Worm (Caenorhabditis elegans) whole organism, L2 larva: ENCODE data around the gene neg-1.
"Not testable (repeated sequence)": the region's sequence is repeated elsewhere in the genome, so short reads cannot be mapped to it uniquely, and the experiment has no call there.

Experiments
- C34F6.9 ChIP-seq: fragments of 150-350 bp; optimal IDR thresholded peaks from 2 replicates; lab custom pipeline; 2014; ENCODE audit warnings: missing biosample characterization, missing genetic modification characterization
- F13H6.1 ChIP-seq: sonication (generic microtip); optimal IDR thresholded peaks from 2 replicates; lab custom pipeline; 2016; ENCODE audit warnings: missing genetic modification characterization, missing compliant biosample characterization
- R02D3.7 ChIP-seq: fragments of 150-350 bp; optimal IDR thresholded peaks from 2 replicates; lab custom pipeline; 2014; ENCODE audit warnings: missing biosample characterization, missing genetic modification characterization
- Y55F3AM.14 ChIP-seq: fragments of 200-800 bp; sonication (Bioruptor generic); optimal IDR thresholded peaks from 2 replicates; lab custom pipeline; 2018; ENCODE audit warnings: mild to moderate bottlenecking, missing genetic modification characterization, missing compliant biosample characterization
- alr-1 ChIP-seq: fragments of 150-350 bp; optimal IDR thresholded peaks from 2 replicates; lab custom pipeline; 2014; ENCODE audit warnings: missing biosample characterization, missing genetic modification characterization
- aly-2 ChIP-seq: fragments of 150-350 bp; optimal IDR thresholded peaks from 2 replicates; lab custom pipeline; 2014; ENCODE audit warnings: missing biosample characterization, missing genetic modification characterization
- ama-1 ChIP-seq: fragments of 150-350 bp; optimal IDR thresholded peaks from 2 replicates; lab custom pipeline; 2018; ENCODE audit warnings: inconsistent platforms
- ceh-82 ChIP-seq: fragments of 150-350 bp; optimal IDR thresholded peaks from 2 replicates; lab custom pipeline; 2014; ENCODE audit warnings: missing biosample characterization, missing genetic modification characterization
- dmd-4 ChIP-seq: sonication (generic microtip); optimal IDR thresholded peaks from 2 replicates; lab custom pipeline; 2017; ENCODE audit warnings: missing biosample characterization, missing genetic modification characterization
- elt-1 ChIP-seq: fragments of 150-350 bp; optimal IDR thresholded peaks from 2 replicates; lab custom pipeline; 2014; ENCODE audit warnings: missing biosample characterization, missing genetic modification characterization
- gmeb-1 ChIP-seq: fragments of 150-350 bp; optimal IDR thresholded peaks from 2 replicates; lab custom pipeline; 2014; ENCODE audit warnings: missing biosample characterization, missing genetic modification characterization
- lin-11 ChIP-seq: fragments of 150-350 bp; sonication (generic microtip); optimal IDR thresholded peaks from 2 replicates; lab custom pipeline; 2014; ENCODE audit warnings: missing biosample characterization, missing genetic modification characterization, inconsistent platforms, mixed read lengths
- lin-13 ChIP-seq: fragments of 150-350 bp; optimal IDR thresholded peaks from 2 replicates; lab custom pipeline; 2014; ENCODE audit warnings: missing biosample characterization, missing genetic modification reagents, missing genetic modification characterization
- lin-39 ChIP-seq: fragments of 150-350 bp; optimal IDR thresholded peaks from 2 replicates; lab custom pipeline; 2014; ENCODE audit warnings: missing biosample characterization, missing genetic modification reagents, missing genetic modification characterization
- mbf-1 ChIP-seq: sonication (generic microtip); optimal IDR thresholded peaks from 2 replicates; lab custom pipeline; 2017; ENCODE audit warnings: missing biosample characterization, missing genetic modification characterization
- mdl-1 ChIP-seq, 2 experiments: fragments of 150-350 bp in 1 of 2; sonication (generic microtip) in 1 of 2; optimal IDR thresholded peaks; 2 replicates each; lab custom pipeline; 2017; ENCODE audit warnings: missing biosample characterization in 2 of 2, missing genetic modification characterization in 2 of 2
- nhr-10 ChIP-seq: sonication (generic microtip); optimal IDR thresholded peaks from 2 replicates; lab custom pipeline; 2017; ENCODE audit warnings: missing biosample characterization, missing genetic modification characterization
- nhr-11 ChIP-seq: fragments of 150-350 bp; optimal IDR thresholded peaks from 2 replicates; lab custom pipeline; 2014; ENCODE audit warnings: missing biosample characterization, missing genetic modification characterization
- nhr-12 ChIP-seq: fragments of 150-350 bp; optimal IDR thresholded peaks from 2 replicates; lab custom pipeline; 2014; ENCODE audit warnings: missing biosample characterization, missing genetic modification characterization
- nhr-129 ChIP-seq: fragments of 150-350 bp; optimal IDR thresholded peaks from 2 replicates; lab custom pipeline; 2014; ENCODE audit warnings: missing biosample characterization, missing genetic modification characterization
- nhr-21 ChIP-seq: fragments of 150-350 bp; optimal IDR thresholded peaks from 2 replicates; lab custom pipeline; 2014; ENCODE audit warnings: missing biosample characterization, missing genetic modification characterization
- nhr-23 ChIP-seq: fragments of 150-350 bp; optimal IDR thresholded peaks from 2 replicates; lab custom pipeline; 2014; ENCODE audit warnings: missing biosample characterization, missing genetic modification reagents, missing genetic modification characterization
- nhr-237 ChIP-seq: fragments of 150-350 bp; optimal IDR thresholded peaks from 2 replicates; lab custom pipeline; 2014; ENCODE audit warnings: missing biosample characterization, missing genetic modification characterization
- nhr-25 ChIP-seq: fragments of 150-350 bp; sonication (generic microtip); optimal IDR thresholded peaks from 3 replicates; lab custom pipeline; 2014; ENCODE audit warnings: missing biosample characterization, missing genetic modification characterization
- nhr-6 ChIP-seq: fragments of 150-350 bp; optimal IDR thresholded peaks from 2 replicates; lab custom pipeline; 2014; ENCODE audit warnings: missing biosample characterization, missing genetic modification characterization
- nhr-77 ChIP-seq: fragments of 150-350 bp; optimal IDR thresholded peaks from 2 replicates; lab custom pipeline; 2014; ENCODE audit warnings: missing biosample characterization, missing genetic modification characterization
- peb-1 ChIP-seq: fragments of 150-350 bp; optimal IDR thresholded peaks from 2 replicates; lab custom pipeline; 2014; ENCODE audit warnings: missing biosample characterization, missing genetic modification characterization
- sma-3 ChIP-seq: sonication (generic microtip); optimal IDR thresholded peaks from 2 replicates; lab custom pipeline; 2016; ENCODE audit warnings: missing genetic modification reagents, missing genetic modification characterization, missing compliant biosample characterization
- unc-39 ChIP-seq: fragments of 150-350 bp; optimal IDR thresholded peaks from 2 replicates; lab custom pipeline; 2014; ENCODE audit warnings: missing biosample characterization, missing genetic modification characterization
- unc-55 ChIP-seq: fragments of 150-350 bp; sonication (generic microtip); optimal IDR thresholded peaks from 3 replicates; lab custom pipeline; 2014; ENCODE audit warnings: missing biosample characterization, missing genetic modification reagents, missing genetic modification characterization
- zag-1 ChIP-seq: fragments of 150-350 bp; optimal IDR thresholded peaks from 2 replicates; lab custom pipeline; 2014; ENCODE audit warnings: missing biosample characterization, missing genetic modification characterization
- ztf-1 ChIP-seq: fragments of 200-800 bp; sonication (Bioruptor generic); conservative IDR thresholded peaks from 2 replicates; pipeline ENCODE4 v1.3.6; 2022; ENCODE audit warnings: missing genetic modification characterization, missing compliant biosample characterization
- ztf-11 ChIP-seq: sonication (generic microtip); optimal IDR thresholded peaks from 2 replicates; lab custom pipeline; 2017; ENCODE audit warnings: missing biosample characterization, missing genetic modification characterization

neg-1 gene

ce11 chrV:4346325-4346724, 28.3 kb downstream of the neg-1 start, which contains the start of gene hpo-18:
TSS of gene hpo-18 (minus strand) at chrV:4346425.
- TF ChIP-seq nhr-6 (tag; lab: Kevin White, UChicago) (no peak), nhr-12 (tag; lab: Kevin White, UChicago) (no peak), nhr-25 (tag; lab: Kevin White, UChicago) (no peak), ztf-1 (GFP tag; lab: Robert Waterston, UW) (no peak), nhr-11 (tag; lab: Kevin White, UChicago) (no peak), nhr-23 (tag; lab: Kevin White, UChicago) (no peak), dmd-4 (no peak), mdl-1 (tag; optimal IDR thresholded peaks at IDR 0.05; lab: Kevin White, UChicago) (no peak), ztf-11 (no peak), nhr-21 (tag; lab: Kevin White, UChicago) (no peak), unc-39 (tag; lab: Kevin White, UChicago) (no peak), alr-1 (tag; lab: Kevin White, UChicago) (no peak), lin-11 (tag; lab: Kevin White, UChicago) (no peak), elt-1 (no peak), unc-55 (GFP tag; lab: Kevin White, UChicago) (no peak), mbf-1 (tag; lab: Kevin White, UChicago) (no peak)

ce11 chrV:4345714-4346113, 29.0 kb downstream of the neg-1 start, which contains the start of gene figl-1:
TSS of gene figl-1 (minus strand) at chrV:4345999.
- TF ChIP-seq elt-1 (no peak), lin-39 (no peak), nhr-237 (tag; lab: Kevin White, UChicago) (no peak), sma-3 (peak; percentile 5)

ce11 chrV:4341736-4342135, 32.9 kb downstream of the neg-1 start:
- TF ChIP-seq sma-3, result no peak
- TF ChIP-seq gmeb-1 (tag; lab: Kevin White, UChicago), result no peak
- no peak for TF ChIP-seq C34F6.9 (tag; lab: Kevin White, UChicago)
- TF ChIP-seq nhr-12 (tag; lab: Kevin White, UChicago), result no peak
- TF ChIP-seq nhr-129 (tag; lab: Kevin White, UChicago), result no peak
- no peak for TF ChIP-seq aly-2
- no peak for TF ChIP-seq unc-39 (tag; lab: Kevin White, UChicago)
- no peak for TF ChIP-seq lin-13 (GFP tag; lab: Kevin White, UChicago)
- TF ChIP-seq zag-1 (tag; lab: Kevin White, UChicago), result no peak

DNA sequence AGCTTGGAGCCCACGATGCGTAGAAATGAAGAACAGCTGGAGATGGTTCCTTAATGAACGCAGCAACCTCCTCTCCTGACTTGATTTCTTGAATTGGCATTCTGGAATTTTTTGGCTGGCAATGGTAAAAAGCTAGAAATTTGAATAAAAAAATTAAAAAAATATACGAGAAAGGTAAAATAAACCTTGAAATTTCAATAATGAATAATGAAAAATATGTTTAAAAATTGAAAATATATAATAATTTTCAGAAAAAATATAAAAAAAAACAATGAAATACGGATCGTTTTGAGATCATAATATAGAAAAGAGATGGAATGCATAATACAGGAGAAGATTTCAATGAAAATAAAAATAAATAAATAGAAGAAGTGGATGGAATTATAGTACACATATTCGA, 33.5 kb downstream of the neg-1 start, which contains the start of gene glrx-3:
TSS of gene glrx-3 (minus strand) at position 101 of the 400 bp plus-strand sequence.
- TF ChIP-seq R02D3.7 (tag; lab: Kevin White, UChicago), result no peak
- no peak for TF ChIP-seq Y55F3AM.14 (GFP tag; lab: Kevin White, UChicago)
- no peak for TF ChIP-seq nhr-11 (tag; lab: Kevin White, UChicago)
- no peak for TF ChIP-seq nhr-6 (tag; lab: Kevin White, UChicago)
- no peak for TF ChIP-seq nhr-21 (tag; lab: Kevin White, UChicago)
- no peak for TF ChIP-seq ama-1
- TF ChIP-seq elt-1, result no peak
- no peak for TF ChIP-seq nhr-237 (tag; lab: Kevin White, UChicago)
- TF ChIP-seq nhr-10 (tag; lab: Kevin White, UChicago), result no peak
- TF ChIP-seq F13H6.1, result no peak
- TF ChIP-seq ceh-82, result no peak
- no peak for TF ChIP-seq ztf-11

ce11 chrV:4339479-4339878, 35.2 kb downstream of the neg-1 start:
- TF ChIP-seq gmeb-1 (tag; lab: Kevin White, UChicago) (peak; percentile 71), unc-55 (GFP tag; lab: Kevin White, UChicago) (peak; percentile 15), ztf-1 (GFP tag; lab: Robert Waterston, UW) (no peak)

DNA sequence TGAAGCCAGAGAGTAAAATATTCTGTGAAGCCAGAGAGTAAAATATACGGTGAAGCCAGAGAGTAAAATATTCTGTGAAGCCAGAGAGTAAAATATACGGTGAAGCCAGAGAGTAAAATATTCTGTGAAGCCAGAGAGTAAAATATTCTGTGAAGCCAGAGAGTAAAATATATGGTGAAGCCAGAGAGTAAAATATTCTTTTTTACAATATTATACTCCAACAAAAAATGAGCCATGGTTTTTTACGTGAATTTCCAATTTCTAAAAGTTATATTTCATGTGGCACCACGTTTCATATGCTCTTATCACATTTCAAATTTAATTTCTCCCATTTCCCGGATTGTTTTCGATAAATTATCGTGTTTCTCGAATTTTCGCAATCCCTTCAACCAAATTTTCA, 38.2 kb downstream of the neg-1 start, which contains the start of gene irld-1:
TSS of gene irld-1 (plus strand) at position 301 of the 400 bp plus-strand sequence.
- not testable (repeated sequence) for TF ChIP-seq lin-13 (GFP tag; lab: Kevin White, UChicago); peb-1 (tag; lab: Kevin White, UChicago); nhr-77 (tag; lab: Kevin White, UChicago)
